Worm (Caenorhabditis elegans): Measurements from ENCODE around the gene T02G5.7.
"Not testable (repeated sequence)": the region's sequence is repeated elsewhere in the genome, so short reads cannot be mapped to it uniquely, and the experiment has no call there.

Gene T02G5.7

ce11 chrII:7073537-7073913 lies 1.9 kb upstream of the T02G5.7 start, which contains the start of gene kat-1:
Gene kat-1, plus strand, starts transcription at chrII:7073814.
- TF ChIP-seq mab-5 (tag; optimal IDR thresholded peaks at IDR 0.05) = no peak
- no peak for TF ChIP-seq nhr-10 (tag; optimal IDR thresholded peaks at IDR 0.05)
- TF ChIP-seq nhr-12 (tag; optimal IDR thresholded peaks at IDR 0.05) = no peak
- TF ChIP-seq nhr-6 (tag; optimal IDR thresholded peaks at IDR 0.05) = no peak

ce11 chrII:7084021-7084420 lies 8.6 kb downstream of the T02G5.7 start, which contains the start of the genes T02G5.14 and T02G5.15:
Gene T02G5.14, plus strand, starts transcription at chrII:7084321.
Gene T02G5.15, plus strand, starts transcription at chrII:7084321.
- TF ChIP-seq ceh-16, lin-39, unc-39 (tag; optimal IDR thresholded peaks at IDR 0.05): not testable (repeated sequence)

ce11 chrII:7090085-7090484 lies 14.7 kb downstream of the T02G5.7 start:
- TF ChIP-seq nhr-12 (tag; optimal IDR thresholded peaks at IDR 0.05) = no peak
- no peak for TF ChIP-seq mab-5 (tag; optimal IDR thresholded peaks at IDR 0.05)
- TF ChIP-seq nhr-11 (tag; optimal IDR thresholded peaks at IDR 0.05) = no peak
- no peak for TF ChIP-seq nhr-77 (tag; optimal IDR thresholded peaks at IDR 0.05)
- no peak for TF ChIP-seq unc-62 (GFP tag; optimal IDR thresholded peaks at IDR 0.05)
- TF ChIP-seq lsy-2 (tag; optimal IDR thresholded peaks at IDR 0.05) = peak in 1 of 2 experiments; percentile 1
- TF ChIP-seq nhr-25 (tag; optimal IDR thresholded peaks at IDR 0.05) = peak; percentile 47
- no peak for TF ChIP-seq lin-11 (tag; optimal IDR thresholded peaks at IDR 0.05)
- TF ChIP-seq F13H6.1 (tag; optimal IDR thresholded peaks at IDR 0.05) = no peak
- TF ChIP-seq ama-1 (optimal IDR thresholded peaks at IDR 0.05) = no peak
- no peak for TF ChIP-seq nhr-237 (tag; optimal IDR thresholded peaks at IDR 0.05)
- no peak for TF ChIP-seq peb-1 (tag; optimal IDR thresholded peaks at IDR 0.05)
- no peak for TF ChIP-seq nhr-6 (tag; optimal IDR thresholded peaks at IDR 0.05)
- no peak for TF ChIP-seq egl-27 (tag; optimal IDR thresholded peaks at IDR 0.05)
- TF ChIP-seq C34F6.9 (tag; optimal IDR thresholded peaks at IDR 0.05) = peak; percentile 23
- TF ChIP-seq gmeb-1 (tag; optimal IDR thresholded peaks at IDR 0.05) = no peak
- peak; percentile 26 for TF ChIP-seq sma-9 (GFP tag; optimal IDR thresholded peaks at IDR 0.05)
- no peak for TF ChIP-seq sma-9 (tag; optimal IDR thresholded peaks at IDR 0.05)
- no peak for TF ChIP-seq ceh-82 (tag; optimal IDR thresholded peaks at IDR 0.05)
- TF ChIP-seq zag-1 (tag; optimal IDR thresholded peaks at IDR 0.05) = no peak
- no peak for TF ChIP-seq aly-2 (tag; optimal IDR thresholded peaks at IDR 0.05)
- no peak for TF ChIP-seq nhr-10 (tag; optimal IDR thresholded peaks at IDR 0.05)
- TF ChIP-seq mdl-1 (tag; optimal IDR thresholded peaks at IDR 0.05) = no peak
- TF ChIP-seq ZK546.5 (tag; optimal IDR thresholded peaks at IDR 0.05) = no peak
- no peak for TF ChIP-seq fos-1 (tag; optimal IDR thresholded peaks at IDR 0.05)
- TF ChIP-seq unc-39 (tag; optimal IDR thresholded peaks at IDR 0.05) = no peak
- TF ChIP-seq ztf-11 (tag; optimal IDR thresholded peaks at IDR 0.05) = no peak
- no peak for TF ChIP-seq nhr-21 (tag; optimal IDR thresholded peaks at IDR 0.05)
- no peak for TF ChIP-seq ztf-4 (tag; optimal IDR thresholded peaks at IDR 0.05)
- no peak for TF ChIP-seq mbf-1 (tag; optimal IDR thresholded peaks at IDR 0.05)
- no peak for TF ChIP-seq lin-13 (GFP tag; optimal IDR thresholded peaks at IDR 0.05)
- no peak for TF ChIP-seq skn-1 (tag; optimal IDR thresholded peaks at IDR 0.05)
- TF ChIP-seq snpc-4 (tag; optimal IDR thresholded peaks at IDR 0.05) = no peak
- TF ChIP-seq dmd-4 (tag; optimal IDR thresholded peaks at IDR 0.05) = no peak
- TF ChIP-seq elt-1 (tag; optimal IDR thresholded peaks at IDR 0.05) = no peak
- peak; percentile 73 for TF ChIP-seq nhr-129 (tag; optimal IDR thresholded peaks at IDR 0.05)
- no peak for TF ChIP-seq nhr-23 (tag; optimal IDR thresholded peaks at IDR 0.05)
- no peak for TF ChIP-seq Y55F3AM.14 (GFP tag; optimal IDR thresholded peaks at IDR 0.05)
- peak; percentile 4 for TF ChIP-seq ceh-16 (tag; optimal IDR thresholded peaks at IDR 0.05)
- no peak for TF ChIP-seq alr-1 (tag; optimal IDR thresholded peaks at IDR 0.05)
- no peak for TF ChIP-seq sma-3 (GFP tag; optimal IDR thresholded peaks at IDR 0.05)
- peak; percentile 26 for TF ChIP-seq crh-2 (tag; optimal IDR thresholded peaks at IDR 0.05)
- TF ChIP-seq lin-39 (tag; optimal IDR thresholded peaks at IDR 0.05) = no peak
- TF ChIP-seq blmp-1 (tag; optimal IDR thresholded peaks at IDR 0.05; ENCODE audit: insufficient read depth) = no peak
- no peak for TF ChIP-seq unc-55 (GFP tag; optimal IDR thresholded peaks at IDR 0.05)
- no peak for TF ChIP-seq elt-3 (tag; optimal IDR thresholded peaks at IDR 0.05)
- no peak for TF ChIP-seq ztf-1 (GFP tag; conservative IDR thresholded peaks at IDR 0.05)
- TF ChIP-seq R02D3.7 (tag; optimal IDR thresholded peaks at IDR 0.05) = no peak
